Fruit fly (Drosophila melanogaster) whole organism, embryonic: ENCODE data around the gene CG6527.

ENCODE experiments used
- Adf1 ChIP-seq: fragments of 200-800 bp; sonication (Bioruptor generic); IDR thresholded peaks from 2 replicates; pipeline ENCODE4 v1.3.6; 2022; ENCODE audit warnings: missing biosample characterization, missing genetic modification characterization
- CG10267 ChIP-seq: fragments of 200-800 bp; sonication (Bioruptor generic); optimal IDR thresholded peaks from 2 replicates; lab custom pipeline; 2018; ENCODE audit warnings: missing biosample characterization, mild to moderate bottlenecking, missing genetic modification characterization, moderate library complexity
- CG10366 ChIP-seq: fragments of 200-800 bp; sonication (Bioruptor generic); IDR thresholded peaks from 2 replicates; pipeline ENCODE4 v1.3.6; 2022; ENCODE audit warnings: missing biosample characterization, missing genetic modification characterization
- CG10654 ChIP-seq: fragments of 200-800 bp; sonication (Bioruptor generic); optimal IDR thresholded peaks from 2 replicates; lab custom pipeline; 2016; ENCODE audit warnings: missing biosample characterization, missing genetic modification characterization
- CG11456 ChIP-seq: fragments of 200-800 bp; sonication (Bioruptor generic); IDR thresholded peaks from 3 replicates; pipeline ENCODE4 v1.3.6; 2022; ENCODE audit warnings: missing biosample characterization, missing genetic modification characterization
- CG12942 ChIP-seq: fragments of 200-800 bp; sonication (Bioruptor generic); optimal IDR thresholded peaks from 3 replicates; lab custom pipeline; 2016; ENCODE audit warnings: missing biosample characterization, missing genetic modification characterization
- CG13296 ChIP-seq: fragments of 200-800 bp; sonication (Bioruptor generic); optimal IDR thresholded peaks from 3 replicates; lab custom pipeline; 2018; ENCODE audit warnings: missing biosample characterization, mild to moderate bottlenecking, missing genetic modification characterization
- CG14965 ChIP-seq: fragments of 200-800 bp; sonication (Bioruptor generic); optimal IDR thresholded peaks from 2 replicates; lab custom pipeline; 2016; ENCODE audit warnings: missing biosample characterization, missing genetic modification characterization, borderline replicate concordance
- CG1603 ChIP-seq: fragments of 200-800 bp; sonication (Bioruptor generic); optimal IDR thresholded peaks from 2 replicates; lab custom pipeline; 2019; ENCODE audit warnings: missing biosample characterization, mild to moderate bottlenecking, missing genetic modification characterization, moderate library complexity
- CG17186 ChIP-seq: fragments of 200-800 bp; sonication (Bioruptor generic); optimal IDR thresholded peaks from 3 replicates; lab custom pipeline; 2017; ENCODE audit warnings: missing biosample characterization, missing genetic modification reagents, missing genetic modification characterization
- CG17359 ChIP-seq: fragments of 200-800 bp; sonication (Bioruptor generic); optimal IDR thresholded peaks from 3 replicates; lab custom pipeline; 2018; ENCODE audit warnings: missing biosample characterization, mild to moderate bottlenecking, missing genetic modification characterization, moderate library complexity
- CG17385 ChIP-seq: fragments of 200-800 bp; sonication (Bioruptor generic); optimal IDR thresholded peaks from 3 replicates; lab custom pipeline; 2018; ENCODE audit warnings: missing biosample characterization, mild to moderate bottlenecking, missing genetic modification characterization
- CG18619 ChIP-seq: fragments of 200-800 bp; sonication (Bioruptor generic); optimal IDR thresholded peaks from 3 replicates; lab custom pipeline; 2017; ENCODE audit warnings: missing biosample characterization, mild to moderate bottlenecking, missing genetic modification characterization
- CG2116 ChIP-seq: fragments of 200-800 bp; sonication (Bioruptor generic); optimal IDR thresholded peaks from 3 replicates; lab custom pipeline; 2018; ENCODE audit warnings: missing biosample characterization, mild to moderate bottlenecking, missing genetic modification characterization
- CG4282 ChIP-seq: fragments of 200-800 bp; sonication (Bioruptor generic); optimal IDR thresholded peaks from 2 replicates; lab custom pipeline; 2016; ENCODE audit warnings: missing biosample characterization, missing genetic modification characterization
- CG4820 ChIP-seq: fragments of 200-800 bp; sonication (Bioruptor generic); optimal IDR thresholded peaks from 3 replicates; lab custom pipeline; 2016; ENCODE audit warnings: missing biosample characterization, missing genetic modification characterization
- CG7987 ChIP-seq: fragments of 200-800 bp; sonication (Bioruptor generic); optimal IDR thresholded peaks from 2 replicates; lab custom pipeline; 2018; ENCODE audit warnings: missing biosample characterization, mild to moderate bottlenecking, missing genetic modification characterization, moderate library complexity
- CG9609 ChIP-seq: fragments of 200-800 bp; sonication (Bioruptor generic); optimal IDR thresholded peaks from 3 replicates; lab custom pipeline; 2016; ENCODE audit warnings: missing biosample characterization, missing genetic modification characterization
- CG9727 ChIP-seq: fragments of 200-800 bp; sonication (Bioruptor generic); optimal IDR thresholded peaks from 3 replicates; lab custom pipeline; 2017; ENCODE audit warnings: missing biosample characterization, mild to moderate bottlenecking, missing genetic modification characterization
- Dll ChIP-seq: fragments of 200-800 bp; sonication (Bioruptor generic); IDR thresholded peaks from 4 replicates; pipeline ENCODE4 v1.3.6; 2022; ENCODE audit warnings: missing biosample characterization, missing genetic modification characterization; ENCODE audit not compliant: partially characterized antibody
- Dref ChIP-seq: fragments of 200-800 bp; sonication (Bioruptor generic); IDR thresholded peaks from 2 replicates; pipeline ENCODE4 v1.3.6; 2022; ENCODE audit warnings: missing biosample characterization, missing genetic modification characterization
- Elba2 ChIP-seq: fragments of 200-800 bp; sonication (Bioruptor generic); optimal IDR thresholded peaks from 3 replicates; lab custom pipeline; 2016; ENCODE audit warnings: missing biosample characterization, missing genetic modification characterization
- Ets97D ChIP-seq: fragments of 200-800 bp; sonication (Bioruptor generic); optimal IDR thresholded peaks from 3 replicates; lab custom pipeline; 2016; ENCODE audit warnings: missing biosample characterization, missing genetic modification characterization
- Fer2 ChIP-seq: fragments of 200-800 bp; sonication (Bioruptor generic); optimal IDR thresholded peaks from 2 replicates; lab custom pipeline; 2018; ENCODE audit warnings: missing biosample characterization, mild to moderate bottlenecking, missing genetic modification characterization, moderate library complexity
- H2.0 ChIP-seq: fragments of 200-800 bp; sonication (Bioruptor generic); IDR thresholded peaks from 2 replicates; pipeline ENCODE4 v1.3.6; 2022; ENCODE audit warnings: missing biosample characterization, missing genetic modification characterization
- HLH3B ChIP-seq: fragments of 200-800 bp; sonication (Bioruptor generic); IDR thresholded peaks from 2 replicates; pipeline ENCODE4 v1.3.6; 2022; ENCODE audit warnings: missing biosample characterization, missing genetic modification characterization
- Hr39 ChIP-seq: fragments of >200 bp; optimal IDR thresholded peaks from 2 replicates; lab custom pipeline; 2017
- Lim3 ChIP-seq: fragments of 200-800 bp; sonication (Bioruptor generic); IDR thresholded peaks from 2 replicates; pipeline ENCODE4 v1.3.6; 2022; ENCODE audit warnings: missing biosample characterization, missing genetic modification characterization
- Meics ChIP-seq: fragments of 200-800 bp; sonication (Bioruptor generic); optimal IDR thresholded peaks from 2 replicates; lab custom pipeline; 2017; ENCODE audit warnings: missing biosample characterization, mild to moderate bottlenecking, missing genetic modification characterization
- Neu2 ChIP-seq: fragments of 200-800 bp; sonication (Bioruptor generic); optimal IDR thresholded peaks from 3 replicates; lab custom pipeline; 2016; ENCODE audit warnings: missing biosample characterization, missing genetic modification characterization, borderline replicate concordance
- PHDP ChIP-seq: fragments of 200-800 bp; sonication (Bioruptor generic); optimal IDR thresholded peaks from 3 replicates; lab custom pipeline; 2018; ENCODE audit warnings: missing biosample characterization, mild to moderate bottlenecking, missing genetic modification characterization, moderate library complexity
- Ptx1 ChIP-seq: fragments of 200-800 bp; sonication (Bioruptor generic); IDR thresholded peaks from 2 replicates; pipeline ENCODE4 v1.3.6; 2022; ENCODE audit warnings: missing biosample characterization, missing genetic modification characterization
- Side ChIP-seq: fragments of 200-800 bp; sonication (Bioruptor generic); optimal IDR thresholded peaks from 2 replicates; lab custom pipeline; 2016; ENCODE audit warnings: missing biosample characterization, missing genetic modification characterization
- ato ChIP-seq: fragments of 200-800 bp; sonication (Bioruptor generic); IDR thresholded peaks from 2 replicates; pipeline ENCODE4 v1.3.6; 2022; ENCODE audit warnings: missing biosample characterization, missing genetic modification characterization; ENCODE audit not compliant: partially characterized antibody
- bsh ChIP-seq, 2 experiments: fragments of 200-800 bp; sonication (Bioruptor generic); optimal IDR thresholded peaks; 2 replicates each; lab custom pipeline; 2017 to 2018; ENCODE audit warnings: mild to moderate bottlenecking in 2 of 2, missing biosample characterization in 2 of 2, missing genetic modification characterization in 2 of 2, moderate library complexity in 1 of 2
- cg ChIP-seq: fragments of 200-800 bp; sonication (Bioruptor generic); optimal IDR thresholded peaks from 3 replicates; lab custom pipeline; 2019; ENCODE audit warnings: missing biosample characterization, mild to moderate bottlenecking, missing genetic modification characterization, moderate library complexity
- dmrt11E ChIP-seq: fragments of 200-800 bp; sonication (Bioruptor generic); optimal IDR thresholded peaks from 3 replicates; lab custom pipeline; 2018; ENCODE audit warnings: missing biosample characterization, mild to moderate bottlenecking, missing genetic modification characterization, moderate library complexity
- dpn ChIP-seq, 2 experiments: fragments of 200-800 bp; sonication (Bioruptor generic); optimal IDR thresholded peaks; 3 replicates each; lab custom pipeline; 2016; ENCODE audit warnings: missing biosample characterization in 2 of 2, missing genetic modification characterization in 2 of 2
- hb ChIP-seq: fragments of 200-800 bp; sonication (Bioruptor generic); IDR thresholded peaks from 3 replicates; pipeline ENCODE4 v1.3.6; 2022; ENCODE audit warnings: missing biosample characterization, missing genetic modification characterization; ENCODE audit not compliant: partially characterized antibody
- hkb ChIP-seq, 2 experiments: fragments of 200-800 bp in 1 of 2; fragments of >200 bp in 1 of 2; sonication (Bioruptor generic) in 1 of 2; IDR thresholded peaks in 1 of 2; optimal IDR thresholded peaks in 1 of 2; 2 replicates each; pipeline versions ENCODE4 v1.3.6 to Lab custom; 2017 to 2022; ENCODE audit warnings: missing biosample characterization in 1 of 2, missing genetic modification characterization in 1 of 2
- lilli ChIP-seq: fragments of 200-800 bp; sonication (Bioruptor generic); optimal IDR thresholded peaks from 3 replicates; lab custom pipeline; 2016; ENCODE audit warnings: missing biosample characterization, missing genetic modification characterization
- lov ChIP-seq, 2 experiments: fragments of 200-800 bp in 1 of 2; fragments of >200 bp in 1 of 2; sonication (Bioruptor generic) in 1 of 2; IDR thresholded peaks in 1 of 2; optimal IDR thresholded peaks in 1 of 2; 2 replicates in 1 of 2; 3 replicates in 1 of 2; pipeline versions ENCODE4 v1.3.6 to Lab custom; 2017 to 2022; ENCODE audit warnings: missing biosample characterization in 1 of 2, missing genetic modification characterization in 1 of 2
- luna ChIP-seq: fragments of 200-800 bp; sonication (Bioruptor generic); optimal IDR thresholded peaks from 2 replicates; lab custom pipeline; 2016; ENCODE audit warnings: missing biosample characterization, missing genetic modification characterization
- onecut ChIP-seq: fragments of 200-800 bp; sonication (Bioruptor generic); IDR thresholded peaks from 2 replicates; pipeline ENCODE4 v1.3.6; 2022; ENCODE audit warnings: missing biosample characterization, missing genetic modification characterization
- phol ChIP-seq: fragments of 200-800 bp; sonication (Bioruptor generic); optimal IDR thresholded peaks from 3 replicates; lab custom pipeline; 2018; ENCODE audit warnings: missing biosample characterization, mild to moderate bottlenecking, missing genetic modification characterization, moderate library complexity
- ssp ChIP-seq: fragments of 200-800 bp; sonication (Bioruptor generic); IDR thresholded peaks from 2 replicates; pipeline ENCODE4 v1.3.6; 2022; ENCODE audit warnings: missing biosample characterization, missing genetic modification characterization
- stwl ChIP-seq: fragments of 200-800 bp; sonication (Bioruptor generic); optimal IDR thresholded peaks from 3 replicates; lab custom pipeline; 2018; ENCODE audit warnings: missing biosample characterization, mild to moderate bottlenecking, missing genetic modification characterization, moderate library complexity
- trem ChIP-seq: fragments of 200-800 bp; optimal IDR thresholded peaks from 3 replicates; lab custom pipeline; 2019; ENCODE audit warnings: missing biosample characterization, mild to moderate bottlenecking, missing genetic modification characterization, moderate library complexity
- yki ChIP-seq: fragments of >200 bp; optimal IDR thresholded peaks from 3 replicates; lab custom pipeline; 2018
- zen2 ChIP-seq: fragments of 200-800 bp; sonication (Bioruptor generic); IDR thresholded peaks from 3 replicates; pipeline ENCODE4 v1.3.6; 2022; ENCODE audit warnings: missing biosample characterization, missing genetic modification characterization; ENCODE audit not compliant: partially characterized antibody

Gene CG6527

DNA sequence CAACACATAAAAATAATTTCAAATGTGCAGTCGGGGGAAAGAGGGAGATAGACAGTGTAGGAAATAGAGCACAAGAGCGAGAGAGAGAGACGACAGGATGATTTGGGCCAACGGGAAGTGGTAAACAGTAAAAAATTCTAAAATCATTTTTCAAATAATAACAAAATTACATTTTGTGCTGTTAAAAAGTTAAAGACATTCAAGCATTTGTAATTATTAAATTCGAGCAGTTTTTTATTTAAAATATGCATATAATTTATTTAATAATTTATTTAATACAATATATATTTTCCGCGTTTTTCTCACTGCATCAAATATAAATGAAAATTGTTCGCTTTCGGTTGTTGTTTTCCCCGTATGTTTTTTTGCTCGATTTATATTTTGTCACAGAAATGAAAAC is 22.6 kb downstream of the CG6527 start (continued):
- TF ChIP-seq CG11456 (GFP tag; lab: Robert Waterston, UW) = no peak
- TF ChIP-seq CG10366 (GFP tag; lab: Robert Waterston, UW) = no peak
- TF ChIP-seq CG4820 (GFP tag; lab: Kevin White, UChicago) = no peak
- TF ChIP-seq Adf1 (GFP tag; lab: Robert Waterston, UW) = no peak
- no peak for TF ChIP-seq Fer2 (tag; lab: Kevin White, UChicago)
- no peak for TF ChIP-seq Neu2 (GFP tag; lab: Kevin White, UChicago)
- no peak for TF ChIP-seq hkb (optimal IDR thresholded peaks at IDR 0.05; lab: Kevin White, UChicago)
- TF ChIP-seq hkb (GFP tag; IDR thresholded peaks at IDR 0.05; lab: Robert Waterston, UW) = peak; percentile 26; the same call in 1 of the 2 replicates
- TF ChIP-seq CG13296 (GFP tag; lab: Kevin White, UChicago) = no peak
- TF ChIP-seq CG2116 = no peak
- TF ChIP-seq HLH3B (GFP tag; lab: Robert Waterston, UW) = 0 out of 2 replicates have a peak, but pooled peaks have one; percentile 26
- TF ChIP-seq CG10654 = no peak
- TF ChIP-seq CG9727 = peak; percentile 40
- no peak; the same call in 1 of the 2 replicates for TF ChIP-seq Ptx1 (GFP tag; lab: Robert Waterston, UW)
- peak; percentile 23 for TF ChIP-seq CG17385 (GFP tag; lab: Kevin White, UChicago)
- TF ChIP-seq Dll (GFP tag; lab: Robert Waterston, UW) = no peak
- peak; percentile 20 for TF ChIP-seq CG10267 (tag; lab: Kevin White, UChicago)
- no peak for TF ChIP-seq CG18619 (GFP tag; lab: Kevin White, UChicago)
- TF ChIP-seq H2.0 = no peak
- no peak for TF ChIP-seq luna (GFP tag; lab: Kevin White, UChicago)
- TF ChIP-seq Side = no peak
- TF ChIP-seq dpn (GFP tag; optimal IDR thresholded peaks at IDR 0.05; lab: Kevin White, UChicago) = no peak
- TF ChIP-seq phol = peak; percentile 48
- peak; percentile 32 for TF ChIP-seq PHDP (tag; lab: Kevin White, UChicago)
- peak; percentile 15 for TF ChIP-seq CG17359 (tag; lab: Kevin White, UChicago)
- no peak for TF ChIP-seq lov (optimal IDR thresholded peaks at IDR 0.05; lab: Kevin White, UChicago)
- no peak for TF ChIP-seq lov (GFP tag; IDR thresholded peaks at IDR 0.05; lab: Robert Waterston, UW)
- TF ChIP-seq bsh (GFP tag; optimal IDR thresholded peaks at IDR 0.05; lab: Kevin White, UChicago) = peak in 1 of 2 experiments; percentile 58
- TF ChIP-seq Elba2 (GFP tag; lab: Kevin White, UChicago) = no peak
- TF ChIP-seq dmrt11E (tag; lab: Kevin White, UChicago) = peak; percentile 57
- no peak for TF ChIP-seq stwl
- no peak for TF ChIP-seq onecut (GFP tag; lab: Robert Waterston, UW)
- TF ChIP-seq CG17186 (GFP tag; lab: Kevin White, UChicago) = no peak
- no peak for TF ChIP-seq CG12942 (GFP tag; lab: Kevin White, UChicago)
- no peak for TF ChIP-seq Lim3 (GFP tag; lab: Robert Waterston, UW)
- TF ChIP-seq lilli (GFP tag; lab: Kevin White, UChicago) = no peak
- TF ChIP-seq CG7987 (GFP tag; lab: Kevin White, UChicago) = no peak
- no peak for TF ChIP-seq CG14965 (GFP tag; lab: Kevin White, UChicago)
- TF ChIP-seq zen2 (GFP tag; lab: Robert Waterston, UW) = no peak
- no peak for TF ChIP-seq ssp
- TF ChIP-seq CG9609 (GFP tag; lab: Kevin White, UChicago) = no peak
- no peak for TF ChIP-seq ato (GFP tag; lab: Robert Waterston, UW)
- no peak for TF ChIP-seq Hr39
- no peak for TF ChIP-seq CG1603 (tag; lab: Kevin White, UChicago)
- no peak for TF ChIP-seq CG4282
- no peak for TF ChIP-seq Ets97D (GFP tag; lab: Kevin White, UChicago)
- no peak for TF ChIP-seq Dref (GFP tag; lab: Robert Waterston, UW)
- no peak for TF ChIP-seq cg (GFP tag; lab: Kevin White, UChicago)
- TF ChIP-seq hb (GFP tag; lab: Robert Waterston, UW) = no peak
- no peak for TF ChIP-seq yki (lab: Kevin White, UChicago)
- peak; percentile 18 for TF ChIP-seq trem (tag; lab: Kevin White, UChicago)
- TF ChIP-seq Meics (GFP tag; lab: Kevin White, UChicago) = no peak
